Fruit fly (Drosophila melanogaster) whole organism, wandering third instar larva: ENCODE data around the gene CG18094.

ENCODE experiments used
- CG9705 ChIP-seq: fragments of 200-800 bp; sonication (Bioruptor generic); optimal IDR thresholded peaks from 2 replicates; lab custom pipeline; 2018; ENCODE audit warnings: missing biosample characterization, mild to moderate bottlenecking, missing genetic modification characterization
- GATAd ChIP-seq: sonication (Bioruptor generic); optimal IDR thresholded peaks from 2 replicates; lab custom pipeline; 2016; ENCODE audit warnings: missing biosample characterization, missing genetic modification characterization
- HLH106 ChIP-seq: fragments of 200-800 bp; optimal IDR thresholded peaks from 3 replicates; lab custom pipeline; 2019; ENCODE audit warnings: missing biosample characterization, mild to moderate bottlenecking, missing genetic modification characterization, moderate library complexity
- Hnf4 ChIP-seq: fragments of 200-800 bp; sonication (Bioruptor generic); optimal IDR thresholded peaks from 2 replicates; lab custom pipeline; 2016; ENCODE audit warnings: missing biosample characterization, mild to moderate bottlenecking, missing genetic modification characterization
- Myc ChIP-seq: fragments of >200 bp; optimal IDR thresholded peaks from 2 replicates; lab custom pipeline; 2017
- N ChIP-seq: fragments of >200 bp; optimal IDR thresholded peaks from 2 replicates; lab custom pipeline; 2018; ENCODE audit warnings: missing biosample characterization, missing external identifiers, missing genetic modification characterization
- OdsH ChIP-seq: fragments of 200-800 bp; sonication (Bioruptor generic); optimal IDR thresholded peaks from 2 replicates; lab custom pipeline; 2016; ENCODE audit warnings: missing biosample characterization, mild to moderate bottlenecking, missing genetic modification characterization
- Sp1 ChIP-seq: fragments of 200-800 bp; sonication (Bioruptor generic); optimal IDR thresholded peaks from 3 replicates; lab custom pipeline; 2019; ENCODE audit warnings: missing biosample characterization, mild to moderate bottlenecking, missing genetic modification characterization, moderate library complexity
- br ChIP-seq: fragments of 200-800 bp; sonication (Bioruptor generic); optimal IDR thresholded peaks from 2 replicates; lab custom pipeline; 2016; ENCODE audit warnings: missing biosample characterization, missing genetic modification characterization
- dl ChIP-seq, 2 experiments: fragments of 175-275, 200-275 bp in 1 of 2; fragments of 200-275 bp in 1 of 2; sonication (Bioruptor generic); optimal IDR thresholded peaks; lab custom pipeline; 2018; ENCODE audit warnings: mild to moderate bottlenecking in 2 of 2, missing biosample characterization in 2 of 2, missing genetic modification characterization in 2 of 2, moderate library complexity in 2 of 2; ENCODE audit not compliant: partially characterized antibody in 2 of 2, insufficient read depth in 1 of 2
- fru ChIP-seq: fragments of 200-800 bp; sonication (Bioruptor generic); optimal IDR thresholded peaks from 3 replicates; lab custom pipeline; 2016; ENCODE audit warnings: missing biosample characterization, mild to moderate bottlenecking, missing genetic modification characterization
- pan ChIP-seq: fragments of >200 bp; optimal IDR thresholded peaks from 2 replicates; lab custom pipeline; 2017
- psq ChIP-seq: fragments of 200-800 bp; sonication (Bioruptor generic); optimal IDR thresholded peaks from 3 replicates; lab custom pipeline; 2017; ENCODE audit warnings: missing biosample characterization, mild to moderate bottlenecking, missing genetic modification characterization, moderate library complexity
- usp ChIP-seq: fragments of >200 bp; optimal IDR thresholded peaks from 2 replicates; lab custom pipeline; 2017; ENCODE audit warnings: missing biosample characterization, missing genetic modification characterization

dm6 chr2L:19457890-19458580 is 32.0 kb upstream of the CG18094 start:
- TF ChIP-seq dl (GFP tag; optimal IDR thresholded peaks at IDR 0.05; lab: Kevin White, UChicago; ENCODE audit: insufficient read depth in 1 of 2, partially characterized antibody in 2 of 2), result no peak
- no peak for TF ChIP-seq pan (lab: Kevin White, UChicago)
- TF ChIP-seq Sp1 (GFP tag; lab: Kevin White, UChicago), result no peak
- TF ChIP-seq fru (GFP tag; lab: Kevin White, UChicago), result no peak
- no peak for TF ChIP-seq OdsH (GFP tag; lab: Kevin White, UChicago)
- no peak for TF ChIP-seq CG9705 (GFP tag; lab: Kevin White, UChicago)
- no peak for TF ChIP-seq GATAd (GFP tag; lab: Kevin White, UChicago)
- TF ChIP-seq Myc (lab: Kevin White, UChicago), result no peak
- TF ChIP-seq N (GFP tag; lab: Kevin White, UChicago), result no peak
- no peak for TF ChIP-seq HLH106
- no peak for TF ChIP-seq Hnf4 (GFP tag; lab: Kevin White, UChicago)
- no peak for TF ChIP-seq usp (GFP tag; lab: Kevin White, UChicago)
- no peak for TF ChIP-seq psq
- no peak for TF ChIP-seq br
